Fruit fly (Drosophila melanogaster) whole organism, pupa: ENCODE results near the gene NP15.6.

Experiments
- CG10348 ChIP-seq: fragments of 200-800 bp; sonication (Bioruptor generic); IDR thresholded peaks from 2 replicates; pipeline ENCODE4 v1.3.6; 2022; ENCODE audit warnings: missing biosample characterization, missing genetic modification characterization
- CG12605 ChIP-seq: fragments of 200-800 bp; sonication (Bioruptor generic); IDR thresholded peaks from 2 replicates; pipeline ENCODE4 v1.3.6; 2022; ENCODE audit warnings: missing biosample characterization, missing genetic modification characterization
- CG13204 ChIP-seq: fragments of 200-800 bp; sonication (Bioruptor generic); optimal IDR thresholded peaks from 2 replicates; lab custom pipeline; 2018; ENCODE audit warnings: missing biosample characterization, mild to moderate bottlenecking, missing genetic modification characterization, moderate library complexity
- CG14655 ChIP-seq: fragments of 200-800 bp; sonication (Bioruptor generic); optimal IDR thresholded peaks from 3 replicates; lab custom pipeline; 2017; ENCODE audit warnings: mild to moderate bottlenecking, missing biosample characterization, missing genetic modification reagents, missing genetic modification characterization
- CG15710 ChIP-seq: fragments of 200-800 bp; sonication (Bioruptor generic); optimal IDR thresholded peaks from 2 replicates; lab custom pipeline; 2018; ENCODE audit warnings: missing biosample characterization, mild to moderate bottlenecking, missing genetic modification characterization, moderate library complexity
- CG17806 ChIP-seq: fragments of 200-800 bp; sonication (Bioruptor generic); optimal IDR thresholded peaks from 2 replicates; lab custom pipeline; 2018; ENCODE audit warnings: missing biosample characterization, mild to moderate bottlenecking, missing genetic modification characterization, moderate library complexity
- CG32121 ChIP-seq: fragments of 200-800 bp; sonication (Bioruptor generic); IDR thresholded peaks from 2 replicates; pipeline ENCODE4 v1.3.6; 2022; ENCODE audit warnings: missing biosample characterization, missing genetic modification characterization
- CG34367 ChIP-seq: fragments of 200-800 bp; sonication (Bioruptor generic); optimal IDR thresholded peaks from 2 replicates; lab custom pipeline; 2018; ENCODE audit warnings: missing biosample characterization, mild to moderate bottlenecking, missing genetic modification characterization
- CG4496 ChIP-seq: fragments of 200-800 bp; sonication (Bioruptor generic); IDR thresholded peaks from 3 replicates; pipeline ENCODE4 v1.3.6; 2022; ENCODE audit warnings: missing biosample characterization, missing genetic modification characterization
- CG8159 ChIP-seq: fragments of 200-800 bp; sonication (Bioruptor generic); optimal IDR thresholded peaks from 3 replicates; lab custom pipeline; 2018; ENCODE audit warnings: missing biosample characterization, mild to moderate bottlenecking, missing genetic modification characterization, moderate library complexity
- CG8301 ChIP-seq: fragments of 200-800 bp; sonication (Bioruptor generic); optimal IDR thresholded peaks from 2 replicates; lab custom pipeline; 2018; ENCODE audit warnings: missing biosample characterization, mild to moderate bottlenecking, missing genetic modification characterization
- CG9948 ChIP-seq: fragments of 200-800 bp; sonication (Bioruptor generic); optimal IDR thresholded peaks from 2 replicates; lab custom pipeline; 2018; ENCODE audit warnings: missing biosample characterization, mild to moderate bottlenecking, missing genetic modification characterization, moderate library complexity
- D1 ChIP-seq: fragments of 200-800 bp; sonication (Bioruptor generic); optimal IDR thresholded peaks from 2 replicates; lab custom pipeline; 2018; ENCODE audit warnings: missing biosample characterization, mild to moderate bottlenecking, missing genetic modification characterization, moderate library complexity
- EcR ChIP-seq: fragments of 200-800 bp; sonication (Bioruptor generic); optimal IDR thresholded peaks from 3 replicates; lab custom pipeline; 2019; ENCODE audit warnings: missing biosample characterization, missing genetic modification characterization, mild to moderate bottlenecking, moderate library complexity, missing genetic modification reagents
- Ets98B ChIP-seq: fragments of 200-800 bp; sonication (Bioruptor generic); IDR thresholded peaks from 2 replicates; pipeline ENCODE4 v1.3.6; 2022; ENCODE audit warnings: missing biosample characterization, missing genetic modification characterization
- Pif1A ChIP-seq: fragments of 200-800 bp; sonication (Bioruptor generic); optimal IDR thresholded peaks from 3 replicates; lab custom pipeline; 2016; ENCODE audit warnings: missing biosample characterization, missing genetic modification characterization
- Pif1B ChIP-seq: fragments of 200-800 bp; sonication (Bioruptor generic); optimal IDR thresholded peaks from 3 replicates; lab custom pipeline; 2016; ENCODE audit warnings: missing biosample characterization, missing genetic modification characterization
- Snoo ChIP-seq: fragments of 200-800 bp; sonication (Bioruptor generic); optimal IDR thresholded peaks from 3 replicates; lab custom pipeline; 2017; ENCODE audit warnings: missing biosample characterization, mild to moderate bottlenecking, missing genetic modification characterization, inconsistent platforms
- fd96Ca ChIP-seq: fragments of 200-800 bp; sonication (Bioruptor generic); IDR thresholded peaks from 3 replicates; pipeline ENCODE4 v1.3.6; 2022; ENCODE audit warnings: missing biosample characterization, missing genetic modification characterization
- gl ChIP-seq: fragments of 200-800 bp; sonication (Bioruptor generic); optimal IDR thresholded peaks from 2 replicates; lab custom pipeline; 2018; ENCODE audit warnings: missing biosample characterization, mild to moderate bottlenecking, missing genetic modification characterization
- rn ChIP-seq: fragments of 200-800 bp; sonication (Bioruptor generic); IDR thresholded peaks from 2 replicates; pipeline ENCODE4 v1.3.6; 2022; ENCODE audit warnings: missing biosample characterization, missing genetic modification characterization

NP15.6 gene

dm6 chr3R:19052475-19052874, 25.3 kb downstream of the NP15.6 start:
- TF ChIP-seq CG9948 (tag; lab: Kevin White, UChicago) = no peak
- no peak for TF ChIP-seq EcR (GFP tag; lab: Kevin White, UChicago)
- no peak for TF ChIP-seq CG4496
- TF ChIP-seq CG10348 (GFP tag; lab: Robert Waterston, UW) = no peak
- no peak for TF ChIP-seq CG13204 (GFP tag; lab: Kevin White, UChicago)
- TF ChIP-seq CG34367 (tag; lab: Kevin White, UChicago) = no peak
- TF ChIP-seq D1 (tag; lab: Kevin White, UChicago) = no peak
- no peak for TF ChIP-seq Ets98B
- no peak for TF ChIP-seq Snoo (tag; lab: Kevin White, UChicago)
- no peak for TF ChIP-seq rn
- TF ChIP-seq gl (tag; lab: Kevin White, UChicago) = no peak
- TF ChIP-seq CG17806 = no peak
- no peak for TF ChIP-seq CG32121
- no peak for TF ChIP-seq Pif1A (GFP tag; lab: Kevin White, UChicago)
- no peak for TF ChIP-seq CG8301 (tag; lab: Kevin White, UChicago)
- no peak for TF ChIP-seq Pif1B (GFP tag; lab: Kevin White, UChicago)
- TF ChIP-seq CG14655 (GFP tag; lab: Kevin White, UChicago) = no peak
- TF ChIP-seq, all 21 proteins: peak for 0

- TF ChIP-seq CG15710 (tag; lab: Kevin White, UChicago) (no peak), EcR (GFP tag; lab: Kevin White, UChicago) (peak; percentile 68)
Measured at dm6 chr3R:19054839-19055238, 27.7 kb downstream of the NP15.6 start.

- TF ChIP-seq fd96Ca (GFP tag; lab: Robert Waterston, UW) (0 out of 3 replicates have a peak, but pooled peaks have one; percentile 24), CG32121 (no peak), CG4496 (peak; percentile 56; the same call in 1 of the 3 replicates), CG14655 (GFP tag; lab: Kevin White, UChicago) (no peak), D1 (tag; lab: Kevin White, UChicago) (no peak), Pif1B (GFP tag; lab: Kevin White, UChicago) (peak; percentile 53), EcR (GFP tag; lab: Kevin White, UChicago) (peak; percentile 32), CG10348 (GFP tag; lab: Robert Waterston, UW) (no peak), CG34367 (tag; lab: Kevin White, UChicago) (no peak), Ets98B (peak; percentile 32; the same call in 1 of the 2 replicates), rn (no peak), CG8301 (tag; lab: Kevin White, UChicago) (no peak), CG17806 (no peak), gl (tag; lab: Kevin White, UChicago) (peak; percentile 27), CG13204 (GFP tag; lab: Kevin White, UChicago) (peak; percentile 42), CG12605 (GFP tag; lab: Robert Waterston, UW) (no peak), Snoo (tag; lab: Kevin White, UChicago) (no peak), CG15710 (tag; lab: Kevin White, UChicago) (no peak), CG9948 (tag; lab: Kevin White, UChicago) (no peak), Pif1A (GFP tag; lab: Kevin White, UChicago) (peak; percentile 34), CG8159 (no peak)
Measured at dm6 chr3R:19056884-19057283, 29.7 kb downstream of the NP15.6 start.

dm6 chr3R:19058384-19058783, 31.2 kb downstream of the NP15.6 start:
- TF ChIP-seq CG13204 (GFP tag; lab: Kevin White, UChicago) (no peak), rn (no peak), CG12605 (GFP tag; lab: Robert Waterston, UW) (no peak), gl (tag; lab: Kevin White, UChicago) (no peak), EcR (GFP tag; lab: Kevin White, UChicago) (no peak), CG4496 (no peak), Pif1A (GFP tag; lab: Kevin White, UChicago) (no peak), CG17806 (peak; percentile 39), Snoo (tag; lab: Kevin White, UChicago) (no peak), D1 (tag; lab: Kevin White, UChicago) (no peak), fd96Ca (GFP tag; lab: Robert Waterston, UW) (no peak), CG14655 (GFP tag; lab: Kevin White, UChicago) (peak; percentile 0), CG8159 (peak; percentile 55), CG8301 (tag; lab: Kevin White, UChicago) (peak; percentile 23), CG9948 (tag; lab: Kevin White, UChicago) (peak; percentile 22), Pif1B (GFP tag; lab: Kevin White, UChicago) (no peak), CG15710 (tag; lab: Kevin White, UChicago) (peak; percentile 16), CG32121 (no peak)

dm6 chr3R:19059285-19059684, 32.1 kb downstream of the NP15.6 start:
- TF ChIP-seq CG10348 (GFP tag; lab: Robert Waterston, UW) = no peak
- TF ChIP-seq CG13204 (GFP tag; lab: Kevin White, UChicago) = peak; percentile 4
- TF ChIP-seq CG8301 (tag; lab: Kevin White, UChicago) = no peak
- no peak for TF ChIP-seq CG8159
- TF ChIP-seq CG4496 = peak; percentile 32; the same call in 1 of the 3 replicates
- no peak for TF ChIP-seq Snoo (tag; lab: Kevin White, UChicago)

- TF ChIP-seq gl (tag; lab: Kevin White, UChicago) (peak; percentile 13), CG15710 (tag; lab: Kevin White, UChicago) (no peak), EcR (GFP tag; lab: Kevin White, UChicago) (peak; percentile 60), Snoo (tag; lab: Kevin White, UChicago) (no peak), CG4496 (no peak), CG34367 (tag; lab: Kevin White, UChicago) (no peak), Pif1B (GFP tag; lab: Kevin White, UChicago) (no peak)
Measured at dm6 chr3R:19060173-19060572, 33.0 kb downstream of the NP15.6 start.
